Fruit fly (Drosophila melanogaster) whole organism, embryonic: Measurements from ENCODE around the gene CG14696.

Experiments used
- CG12236 ChIP-seq: fragments of 200-800 bp; sonication (Bioruptor generic); optimal IDR thresholded peaks from 2 replicates; lab custom pipeline; 2016; ENCODE audit warnings: missing biosample characterization, missing genetic modification characterization
- CG15011 ChIP-seq: fragments of 200-800 bp; sonication (Bioruptor generic); optimal IDR thresholded peaks from 3 replicates; lab custom pipeline; 2018; ENCODE audit warnings: missing biosample characterization, mild to moderate bottlenecking, missing genetic modification characterization
- CG18476 ChIP-seq: fragments of 200-800 bp; sonication (Bioruptor generic); optimal IDR thresholded peaks from 2 replicates; lab custom pipeline; 2016; ENCODE audit warnings: missing biosample characterization, mild to moderate bottlenecking, missing genetic modification characterization
- CG30431 ChIP-seq: fragments of 200-800 bp; sonication (Bioruptor generic); optimal IDR thresholded peaks from 2 replicates; lab custom pipeline; 2017; ENCODE audit warnings: missing biosample characterization, missing genetic modification characterization
- CG4854 ChIP-seq: fragments of 200-800 bp; sonication (Bioruptor generic); optimal IDR thresholded peaks from 2 replicates; lab custom pipeline; 2016; ENCODE audit warnings: missing biosample characterization, missing genetic modification characterization, inconsistent platforms
- CG5245 ChIP-seq: fragments of 200-800 bp; sonication (Bioruptor generic); optimal IDR thresholded peaks from 3 replicates; lab custom pipeline; 2016; ENCODE audit warnings: missing biosample characterization, missing genetic modification characterization
- CG6175 ChIP-seq: fragments of 200-800 bp; sonication (Bioruptor generic); IDR thresholded peaks from 3 replicates; pipeline ENCODE4 v1.3.6; 2022; ENCODE audit warnings: missing biosample characterization, missing genetic modification characterization
- CG8281 ChIP-seq: fragments of 200-800 bp; sonication (Bioruptor generic); optimal IDR thresholded peaks from 2 replicates; lab custom pipeline; 2018; ENCODE audit warnings: missing biosample characterization, mild to moderate bottlenecking, missing genetic modification characterization, moderate library complexity
- Sin3A ChIP-seq: fragments of >200 bp; optimal IDR thresholded peaks from 2 replicates; lab custom pipeline; 2018
- dmrt11E ChIP-seq: fragments of 200-800 bp; sonication (Bioruptor generic); optimal IDR thresholded peaks from 3 replicates; lab custom pipeline; 2018; ENCODE audit warnings: missing biosample characterization, mild to moderate bottlenecking, missing genetic modification characterization, moderate library complexity
- hth ChIP-seq: fragments of >200 bp; optimal IDR thresholded peaks from 2 replicates; lab custom pipeline; 2017; ENCODE audit warnings: inconsistent platforms
- kay ChIP-seq: fragments of 200-800 bp; sonication (Bioruptor generic); optimal IDR thresholded peaks from 2 replicates; lab custom pipeline; 2016; ENCODE audit warnings: missing biosample characterization, missing genetic modification characterization
- pnt ChIP-seq: fragments of 200-800 bp; sonication (Bioruptor generic); optimal IDR thresholded peaks from 3 replicates; lab custom pipeline; 2016; ENCODE audit warnings: missing biosample characterization, missing genetic modification characterization

- TF ChIP-seq CG6175 (GFP tag; lab: Robert Waterston, UW) (peak; percentile 85), Sin3A (lab: Kevin White, UChicago) (no peak), dmrt11E (tag; lab: Kevin White, UChicago) (peak; percentile 95), CG8281 (tag; lab: Kevin White, UChicago) (peak; percentile 77), CG18476 (GFP tag; lab: Kevin White, UChicago) (peak; percentile 91), CG30431 (GFP tag; lab: Kevin White, UChicago) (peak; percentile 90), hth (no peak), CG12236 (peak; percentile 49), kay (GFP tag; lab: Kevin White, UChicago) (peak; percentile 85), CG15011 (GFP tag; lab: Kevin White, UChicago) (peak; percentile 80), pnt (GFP tag; lab: Kevin White, UChicago) (peak; percentile 56), CG5245 (GFP tag; lab: Kevin White, UChicago) (peak; percentile 86), CG4854 (GFP tag; lab: Kevin White, UChicago) (no peak)
Observed at dm6 chr3R:10849515-10849973, 35.3 kb downstream of the CG14696 start, which contains the start of gene CG42394.
